Fruit fly (Drosophila melanogaster) whole organism, pupa: ENCODE results near the gene mat.

Source experiments
- CG10348 ChIP-seq: fragments of 200-800 bp; sonication (Bioruptor generic); IDR thresholded peaks from 2 replicates; pipeline ENCODE4 v1.3.6; 2022; ENCODE audit warnings: missing biosample characterization, missing genetic modification characterization
- CG12605 ChIP-seq: fragments of 200-800 bp; sonication (Bioruptor generic); IDR thresholded peaks from 2 replicates; pipeline ENCODE4 v1.3.6; 2022; ENCODE audit warnings: missing biosample characterization, missing genetic modification characterization
- CG13204 ChIP-seq: fragments of 200-800 bp; sonication (Bioruptor generic); optimal IDR thresholded peaks from 2 replicates; lab custom pipeline; 2018; ENCODE audit warnings: missing biosample characterization, mild to moderate bottlenecking, missing genetic modification characterization, moderate library complexity
- CG32121 ChIP-seq: fragments of 200-800 bp; sonication (Bioruptor generic); IDR thresholded peaks from 2 replicates; pipeline ENCODE4 v1.3.6; 2022; ENCODE audit warnings: missing biosample characterization, missing genetic modification characterization
- CG34367 ChIP-seq: fragments of 200-800 bp; sonication (Bioruptor generic); optimal IDR thresholded peaks from 2 replicates; lab custom pipeline; 2018; ENCODE audit warnings: missing biosample characterization, mild to moderate bottlenecking, missing genetic modification characterization
- CG8301 ChIP-seq: fragments of 200-800 bp; sonication (Bioruptor generic); optimal IDR thresholded peaks from 2 replicates; lab custom pipeline; 2018; ENCODE audit warnings: missing biosample characterization, mild to moderate bottlenecking, missing genetic modification characterization
- EcR ChIP-seq: fragments of 200-800 bp; sonication (Bioruptor generic); optimal IDR thresholded peaks from 3 replicates; lab custom pipeline; 2019; ENCODE audit warnings: missing biosample characterization, missing genetic modification characterization, mild to moderate bottlenecking, moderate library complexity, missing genetic modification reagents
- Ets98B ChIP-seq: fragments of 200-800 bp; sonication (Bioruptor generic); IDR thresholded peaks from 2 replicates; pipeline ENCODE4 v1.3.6; 2022; ENCODE audit warnings: missing biosample characterization, missing genetic modification characterization
- Pif1A ChIP-seq: fragments of 200-800 bp; sonication (Bioruptor generic); optimal IDR thresholded peaks from 3 replicates; lab custom pipeline; 2016; ENCODE audit warnings: missing biosample characterization, missing genetic modification characterization
- Pif1B ChIP-seq: fragments of 200-800 bp; sonication (Bioruptor generic); optimal IDR thresholded peaks from 3 replicates; lab custom pipeline; 2016; ENCODE audit warnings: missing biosample characterization, missing genetic modification characterization
- Snoo ChIP-seq: fragments of 200-800 bp; sonication (Bioruptor generic); optimal IDR thresholded peaks from 3 replicates; lab custom pipeline; 2017; ENCODE audit warnings: missing biosample characterization, mild to moderate bottlenecking, missing genetic modification characterization, inconsistent platforms
- gl ChIP-seq: fragments of 200-800 bp; sonication (Bioruptor generic); optimal IDR thresholded peaks from 2 replicates; lab custom pipeline; 2018; ENCODE audit warnings: missing biosample characterization, mild to moderate bottlenecking, missing genetic modification characterization
- rn ChIP-seq: fragments of 200-800 bp; sonication (Bioruptor generic); IDR thresholded peaks from 2 replicates; pipeline ENCODE4 v1.3.6; 2022; ENCODE audit warnings: missing biosample characterization, missing genetic modification characterization

DNA sequence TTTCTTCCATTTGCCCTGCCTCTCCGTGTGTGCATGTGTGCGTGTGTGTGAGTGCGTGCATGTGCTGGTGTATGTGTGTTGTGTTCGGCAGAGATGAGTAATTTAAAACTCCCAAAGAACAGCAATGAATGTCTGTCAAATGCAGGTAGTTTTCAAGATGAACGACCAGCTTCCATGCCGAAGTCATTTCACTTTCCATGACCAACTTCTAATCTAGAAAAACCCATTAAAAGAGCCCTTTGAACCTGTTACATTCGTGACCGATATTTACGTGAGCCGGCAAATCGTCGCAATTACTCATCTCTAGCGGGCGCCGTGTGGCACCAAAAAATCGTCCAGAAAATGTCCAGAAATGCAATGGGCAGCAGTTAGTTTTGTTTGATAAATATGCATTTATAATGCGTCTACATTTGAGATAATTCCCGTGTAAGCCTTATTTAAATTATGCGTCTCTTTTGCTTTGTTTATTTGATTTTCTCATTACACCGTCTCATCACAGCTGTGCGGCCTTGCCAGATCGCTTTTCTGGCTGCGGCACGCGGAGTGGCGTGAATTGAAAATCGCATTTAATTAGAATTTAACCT is 30.2 kb upstream of the mat start:
- TF ChIP-seq CG32121 (GFP tag; lab: Robert Waterston, UW): peak; percentile 19; the same call in 1 of the 2 replicates
- no peak for TF ChIP-seq CG13204 (GFP tag; lab: Kevin White, UChicago)
- TF ChIP-seq Pif1A (GFP tag; lab: Kevin White, UChicago): peak; percentile 34
- no peak for TF ChIP-seq CG12605 (GFP tag; lab: Robert Waterston, UW)
- peak; percentile 39 for TF ChIP-seq CG34367 (tag; lab: Kevin White, UChicago)
- no peak for TF ChIP-seq Pif1B (GFP tag; lab: Kevin White, UChicago)
- TF ChIP-seq gl (tag; lab: Kevin White, UChicago): no peak
- peak; percentile 22 for TF ChIP-seq Snoo
- TF ChIP-seq CG10348 (GFP tag; lab: Robert Waterston, UW): no peak
- 0 out of 2 replicates have a peak, but pooled peaks have one; percentile 41 for TF ChIP-seq rn
- TF ChIP-seq Ets98B (GFP tag; lab: Robert Waterston, UW): 0 out of 2 replicates have a peak, but pooled peaks have one; percentile 8
- TF ChIP-seq EcR (GFP tag; lab: Kevin White, UChicago): no peak
- TF ChIP-seq CG8301 (tag; lab: Kevin White, UChicago): peak; percentile 9
